Fruit fly (Drosophila melanogaster) whole organism, wandering third instar larva: ENCODE measurements around the gene Trissin.

Experiments used
- Abd-B ChIP-seq: fragments of >200 bp; optimal IDR thresholded peaks from 2 replicates; lab custom pipeline; 2017; ENCODE audit warnings: missing biosample characterization, missing genetic modification characterization
- CG32264 ChIP-seq: fragments of 200-800 bp; sonication (Bioruptor generic); optimal IDR thresholded peaks from 2 replicates; lab custom pipeline; 2016; ENCODE audit warnings: missing biosample characterization, missing genetic modification characterization
- CG9705 ChIP-seq: fragments of 200-800 bp; sonication (Bioruptor generic); optimal IDR thresholded peaks from 2 replicates; lab custom pipeline; 2018; ENCODE audit warnings: missing biosample characterization, mild to moderate bottlenecking, missing genetic modification characterization
- Dfd ChIP-seq: fragments of >200 bp; optimal IDR thresholded peaks from 2 replicates; lab custom pipeline; 2017; ENCODE audit warnings: missing biosample characterization, missing genetic modification characterization
- Dif ChIP-seq: fragments of 200-275, 200-300 bp; sonication (Bioruptor generic); optimal IDR thresholded peaks from 2 replicates; lab custom pipeline; 2018; ENCODE audit warnings: missing biosample characterization, missing genetic modification characterization; ENCODE audit not compliant: partially characterized antibody
- GATAd ChIP-seq: sonication (Bioruptor generic); optimal IDR thresholded peaks from 2 replicates; lab custom pipeline; 2016; ENCODE audit warnings: missing biosample characterization, missing genetic modification characterization
- HLH106 ChIP-seq: fragments of 200-800 bp; optimal IDR thresholded peaks from 3 replicates; lab custom pipeline; 2019; ENCODE audit warnings: missing biosample characterization, mild to moderate bottlenecking, missing genetic modification characterization, moderate library complexity
- Hr78 ChIP-seq: fragments of >200 bp; optimal IDR thresholded peaks from 2 replicates; lab custom pipeline; 2017; ENCODE audit warnings: missing biosample characterization, missing genetic modification characterization
- Hr83 ChIP-seq: fragments of 200-300 bp; sonication (Bioruptor generic); optimal IDR thresholded peaks from 2 replicates; lab custom pipeline; 2016; ENCODE audit warnings: missing biosample characterization, mild to moderate bottlenecking, missing genetic modification characterization, moderate library complexity; ENCODE audit not compliant: poor library complexity, severe bottlenecking
- Mio ChIP-seq: sonication (Bioruptor generic); optimal IDR thresholded peaks from 2 replicates; lab custom pipeline; 2016; ENCODE audit warnings: missing biosample characterization, missing genetic modification characterization
- Myc ChIP-seq: fragments of >200 bp; optimal IDR thresholded peaks from 2 replicates; lab custom pipeline; 2017
- N ChIP-seq: fragments of >200 bp; optimal IDR thresholded peaks from 2 replicates; lab custom pipeline; 2018; ENCODE audit warnings: missing biosample characterization, missing external identifiers, missing genetic modification characterization
- Rel ChIP-seq, 2 experiments: fragments of 200-800 bp; sonication (Bioruptor generic) in 1 of 2; optimal IDR thresholded peaks; 2 replicates in 1 of 2; 3 replicates in 1 of 2; lab custom pipeline; 2016 to 2019; ENCODE audit warnings: mild to moderate bottlenecking in 2 of 2, missing biosample characterization in 2 of 2, missing genetic modification characterization in 2 of 2, moderate library complexity in 1 of 2
- Sp1 ChIP-seq: fragments of 200-800 bp; sonication (Bioruptor generic); optimal IDR thresholded peaks from 3 replicates; lab custom pipeline; 2019; ENCODE audit warnings: missing biosample characterization, mild to moderate bottlenecking, missing genetic modification characterization, moderate library complexity
- Vsx2 ChIP-seq: fragments of 200-300, 225-300 bp; sonication (Bioruptor generic); optimal IDR thresholded peaks from 2 replicates; lab custom pipeline; 2018; ENCODE audit warnings: missing biosample characterization, missing genetic modification characterization; ENCODE audit not compliant: partially characterized antibody
- br ChIP-seq: fragments of 200-800 bp; sonication (Bioruptor generic); optimal IDR thresholded peaks from 2 replicates; lab custom pipeline; 2016; ENCODE audit warnings: missing biosample characterization, missing genetic modification characterization
- brk ChIP-seq: fragments of 200-800 bp; sonication (Bioruptor generic); optimal IDR thresholded peaks from 2 replicates; lab custom pipeline; 2016; ENCODE audit warnings: missing biosample characterization, mild to moderate bottlenecking, missing genetic modification characterization
- dl ChIP-seq, 2 experiments: fragments of 175-275, 200-275 bp in 1 of 2; fragments of 200-275 bp in 1 of 2; sonication (Bioruptor generic); optimal IDR thresholded peaks; lab custom pipeline; 2018; ENCODE audit warnings: mild to moderate bottlenecking in 2 of 2, missing biosample characterization in 2 of 2, missing genetic modification characterization in 2 of 2, moderate library complexity in 2 of 2; ENCODE audit not compliant: partially characterized antibody in 2 of 2, insufficient read depth in 1 of 2
- dmrt93B ChIP-seq: fragments of 200-800 bp; sonication (Bioruptor generic); optimal IDR thresholded peaks from 2 replicates; lab custom pipeline; 2018; ENCODE audit warnings: missing biosample characterization, mild to moderate bottlenecking, missing genetic modification characterization
- ey ChIP-seq: fragments of 200-800 bp; sonication (Bioruptor generic); optimal IDR thresholded peaks from 2 replicates; lab custom pipeline; 2016; ENCODE audit warnings: missing biosample characterization, missing genetic modification characterization
- foxo ChIP-seq, 2 experiments: fragments of 200-800 bp; sonication (Bioruptor generic); optimal IDR thresholded peaks; 2 replicates in 1 of 2; 3 replicates in 1 of 2; lab custom pipeline; 2016 to 2017; ENCODE audit warnings: missing biosample characterization in 2 of 2, missing genetic modification characterization in 2 of 2
- fru ChIP-seq: fragments of 200-800 bp; sonication (Bioruptor generic); optimal IDR thresholded peaks from 3 replicates; lab custom pipeline; 2016; ENCODE audit warnings: missing biosample characterization, mild to moderate bottlenecking, missing genetic modification characterization
- jim ChIP-seq: fragments of 175-275, 200-325 bp; sonication (Bioruptor generic); optimal IDR thresholded peaks from 2 replicates; lab custom pipeline; 2016; ENCODE audit warnings: missing biosample characterization, mild to moderate bottlenecking, missing genetic modification characterization
- lola ChIP-seq: fragments of >200 bp; optimal IDR thresholded peaks from 2 replicates; lab custom pipeline; 2017; ENCODE audit warnings: missing biosample characterization, missing genetic modification characterization
- pan ChIP-seq: fragments of >200 bp; optimal IDR thresholded peaks from 2 replicates; lab custom pipeline; 2017
- psq ChIP-seq: fragments of 200-800 bp; sonication (Bioruptor generic); optimal IDR thresholded peaks from 3 replicates; lab custom pipeline; 2017; ENCODE audit warnings: missing biosample characterization, mild to moderate bottlenecking, missing genetic modification characterization, moderate library complexity
- rgr ChIP-seq: fragments of 200-800 bp; sonication (Bioruptor generic); optimal IDR thresholded peaks from 3 replicates; lab custom pipeline; 2016; ENCODE audit warnings: missing biosample characterization, mild to moderate bottlenecking, missing genetic modification characterization
- sage ChIP-seq: fragments of 200-800 bp; sonication (Bioruptor generic); optimal IDR thresholded peaks from 2 replicates; lab custom pipeline; 2016; ENCODE audit warnings: missing biosample characterization, mild to moderate bottlenecking, missing genetic modification characterization
- sv ChIP-seq: fragments of 200-800 bp; sonication (Bioruptor generic); optimal IDR thresholded peaks from 3 replicates; lab custom pipeline; 2016; ENCODE audit warnings: missing biosample characterization, missing genetic modification characterization
- usp ChIP-seq: fragments of >200 bp; optimal IDR thresholded peaks from 2 replicates; lab custom pipeline; 2017; ENCODE audit warnings: missing biosample characterization, missing genetic modification characterization
- woc ChIP-seq: sonication (Bioruptor generic); optimal IDR thresholded peaks from 2 replicates; lab custom pipeline; 2016; ENCODE audit warnings: missing biosample characterization, mild to moderate bottlenecking, missing genetic modification characterization

Gene Trissin

dm6 chr3R:15485296-15485695, at the start of gene Trissin:
Gene Trissin, minus strand, starts transcription at chr3R:15485396.
- TF ChIP-seq dl (GFP tag; optimal IDR thresholded peaks at IDR 0.05; lab: Kevin White, UChicago; ENCODE audit: insufficient read depth in 1 of 2, partially characterized antibody in 2 of 2) (no peak), br (GFP tag; lab: Kevin White, UChicago) (no peak), pan (lab: Kevin White, UChicago) (no peak), CG9705 (GFP tag; lab: Kevin White, UChicago) (no peak), HLH106 (no peak), GATAd (GFP tag; lab: Kevin White, UChicago) (no peak), Abd-B (GFP tag; lab: Kevin White, UChicago) (no peak), Sp1 (GFP tag; lab: Kevin White, UChicago) (no peak), psq (no peak)
- TF ChIP-seq, all 38 proteins: peak for 0

- TF ChIP-seq CG32264 (GFP tag; lab: Kevin White, UChicago) (no peak), HLH106 (no peak), sv (GFP tag; lab: Kevin White, UChicago) (no peak), Vsx2 (GFP tag; lab: Kevin White, UChicago) (no peak), fru (GFP tag; lab: Kevin White, UChicago) (no peak), Rel (GFP tag; optimal IDR thresholded peaks at IDR 0.05; lab: Kevin White, UChicago) (no peak), Rel (tag; optimal IDR thresholded peaks at IDR 0.05; lab: Kevin White, UChicago) (no peak), Myc (lab: Kevin White, UChicago) (no peak), Dif (GFP tag; lab: Kevin White, UChicago) (no peak), psq (no peak), rgr (GFP tag; lab: Kevin White, UChicago) (no peak), Mio (GFP tag; lab: Kevin White, UChicago) (no peak), usp (GFP tag; lab: Kevin White, UChicago) (no peak), sage (GFP tag; lab: Kevin White, UChicago) (no peak), lola (GFP tag; lab: Kevin White, UChicago) (no peak), Hr78 (GFP tag; lab: Kevin White, UChicago) (no peak), brk (no peak), pan (lab: Kevin White, UChicago) (no peak), woc (GFP tag; lab: Kevin White, UChicago) (no peak)
Observed at dm6 chr3R:15531373-15531772, 46.2 kb upstream of the Trissin start, which contains the start of gene CG31296. Gene CG31296, minus strand, starts transcription at chr3R:15531473.

- TF ChIP-seq dmrt93B (no peak), Mio (GFP tag; lab: Kevin White, UChicago) (no peak), Myc (lab: Kevin White, UChicago) (no peak), usp (GFP tag; lab: Kevin White, UChicago) (no peak), Hr78 (GFP tag; lab: Kevin White, UChicago) (no peak), pan (lab: Kevin White, UChicago) (no peak), Dfd (GFP tag; lab: Kevin White, UChicago) (no peak), br (GFP tag; lab: Kevin White, UChicago) (no peak), Hr83 (GFP tag; lab: Kevin White, UChicago) (no peak), Vsx2 (GFP tag; lab: Kevin White, UChicago) (no peak), ey (no peak), woc (GFP tag; lab: Kevin White, UChicago) (no peak), jim (GFP tag; lab: Kevin White, UChicago) (no peak), foxo (GFP tag; optimal IDR thresholded peaks at IDR 0.05; lab: Kevin White, UChicago) (no peak), sage (GFP tag; lab: Kevin White, UChicago) (no peak), dl (GFP tag; optimal IDR thresholded peaks at IDR 0.05; lab: Kevin White, UChicago; ENCODE audit: insufficient read depth in 1 of 2, partially characterized antibody in 2 of 2) (no peak)
Observed at dm6 chr3R:15517113-15517512, 31.9 kb upstream of the Trissin start.

- no peak for TF ChIP-seq fru (GFP tag; lab: Kevin White, UChicago)
- TF ChIP-seq Dif (GFP tag; lab: Kevin White, UChicago), result no peak
- TF ChIP-seq GATAd (GFP tag; lab: Kevin White, UChicago), result no peak
- TF ChIP-seq N (GFP tag; lab: Kevin White, UChicago), result no peak
- no peak for TF ChIP-seq Abd-B (GFP tag; lab: Kevin White, UChicago)
- TF ChIP-seq Myc (lab: Kevin White, UChicago), result no peak
Observed at dm6 chr3R:15513208-15513607, 28.0 kb upstream of the Trissin start.
